Worm (Caenorhabditis elegans) whole organism, mixed stage, embryonic: ENCODE results near the gene oops-1.

Experiments used
- bed-3 ChIP-seq: fragments of 200-800 bp; sonication (Bioruptor generic); optimal IDR thresholded peaks from 3 replicates; lab custom pipeline; 2018; ENCODE audit warnings: mild to moderate bottlenecking, missing genetic modification characterization, moderate library complexity, missing compliant biosample characterization
- ceh-39 ChIP-seq: fragments of 150-350 bp; optimal IDR thresholded peaks from 2 replicates; lab custom pipeline; 2014; ENCODE audit warnings: missing biosample characterization, missing genetic modification characterization
- ceh-83 ChIP-seq: fragments of 200-800 bp; sonication (Bioruptor generic); optimal IDR thresholded peaks from 2 replicates; lab custom pipeline; 2018; ENCODE audit warnings: mild to moderate bottlenecking, missing genetic modification characterization, missing compliant biosample characterization
- ces-1 ChIP-seq: fragments of 150-350 bp; optimal IDR thresholded peaks from 2 replicates; lab custom pipeline; 2014; ENCODE audit warnings: missing biosample characterization, missing genetic modification reagents, missing genetic modification characterization
- ham-2 ChIP-seq: fragments of 200-800 bp; sonication (Bioruptor generic); optimal IDR thresholded peaks from 2 replicates; lab custom pipeline; 2018; ENCODE audit warnings: mild to moderate bottlenecking, missing genetic modification characterization, missing compliant biosample characterization
- hlh-1 ChIP-seq: fragments of 150-350 bp; optimal IDR thresholded peaks from 2 replicates; lab custom pipeline; 2014; ENCODE audit warnings: missing biosample characterization, missing genetic modification reagents, missing genetic modification characterization
- lin-13 ChIP-seq: fragments of 150-350 bp; optimal IDR thresholded peaks from 2 replicates; lab custom pipeline; 2014; ENCODE audit warnings: missing biosample characterization, missing genetic modification characterization
- lin-32 ChIP-seq: fragments of 200-800 bp; sonication (Bioruptor generic); optimal IDR thresholded peaks from 2 replicates; lab custom pipeline; 2018; ENCODE audit warnings: mild to moderate bottlenecking, missing genetic modification characterization, missing compliant biosample characterization
- mab-5 ChIP-seq: fragments of 150-350 bp; optimal IDR thresholded peaks from 2 replicates; lab custom pipeline; 2014; ENCODE audit warnings: missing biosample characterization, missing genetic modification characterization
- mls-2 ChIP-seq: sonication (generic microtip); optimal IDR thresholded peaks from 2 replicates; lab custom pipeline; 2016; ENCODE audit warnings: mild to moderate bottlenecking, missing genetic modification characterization, moderate library complexity, missing compliant biosample characterization
- nhr-12 ChIP-seq: fragments of 150-350 bp; optimal IDR thresholded peaks from 2 replicates; lab custom pipeline; 2014; ENCODE audit warnings: missing biosample characterization, missing genetic modification characterization
- nhr-2 ChIP-seq: fragments of 150-350 bp; optimal IDR thresholded peaks from 2 replicates; lab custom pipeline; 2014; ENCODE audit warnings: missing biosample characterization, missing genetic modification characterization
- nhr-237 ChIP-seq: fragments of 150-350 bp; optimal IDR thresholded peaks from 2 replicates; lab custom pipeline; 2014; ENCODE audit warnings: missing biosample characterization, missing genetic modification characterization
- nhr-76 ChIP-seq: sonication (generic microtip); optimal IDR thresholded peaks from 2 replicates; lab custom pipeline; 2017; ENCODE audit warnings: missing biosample characterization, missing genetic modification characterization
- pha-4 ChIP-seq: fragments of 150-350 bp; optimal IDR thresholded peaks from 2 replicates; lab custom pipeline; 2018; ENCODE audit warnings: missing biosample characterization, missing genetic modification reagents, missing genetic modification characterization
- tbx-8 ChIP-seq: fragments of 200-800 bp; sonication (Bioruptor generic); optimal IDR thresholded peaks from 2 replicates; lab custom pipeline; 2018; ENCODE audit warnings: mild to moderate bottlenecking, missing genetic modification characterization, moderate library complexity, missing compliant biosample characterization
- unc-120 ChIP-seq: sonication (generic microtip); optimal IDR thresholded peaks from 2 replicates; lab custom pipeline; 2017; ENCODE audit warnings: missing genetic modification characterization, missing compliant biosample characterization; ENCODE audit not compliant: poor library complexity, severe bottlenecking
- unc-39 ChIP-seq: fragments of 150-350 bp; optimal IDR thresholded peaks from 2 replicates; lab custom pipeline; 2014; ENCODE audit warnings: missing biosample characterization, missing genetic modification characterization
- unc-62 ChIP-seq: fragments of 150-350 bp; optimal IDR thresholded peaks from 2 replicates; lab custom pipeline; 2014; ENCODE audit warnings: missing biosample characterization, missing genetic modification reagents, missing genetic modification characterization
- ztf-11 ChIP-seq: fragments of 150-350 bp; optimal IDR thresholded peaks from 2 replicates; lab custom pipeline; 2014; ENCODE audit warnings: missing biosample characterization, missing genetic modification characterization

The oops-1 gene

ce11 chrIV:5765652-5766051, 48.3 kb downstream of the oops-1 start:
- no peak for TF ChIP-seq ceh-83
- TF ChIP-seq lin-13 (tag; lab: Kevin White, UChicago) = no peak
- no peak for TF ChIP-seq ztf-11

ce11 chrIV:5764392-5764791, 49.5 kb downstream of the oops-1 start:
- no peak for TF ChIP-seq lin-32 (GFP tag; lab: Kevin White, UChicago)
- TF ChIP-seq bed-3 (GFP tag; lab: Kevin White, UChicago) = no peak
- no peak for TF ChIP-seq ceh-83
- TF ChIP-seq nhr-237 (tag; lab: Kevin White, UChicago) = no peak
- TF ChIP-seq mls-2 (tag; lab: Kevin White, UChicago) = no peak
- TF ChIP-seq nhr-2 (tag; lab: Kevin White, UChicago) = no peak
- TF ChIP-seq unc-39 (tag; lab: Kevin White, UChicago) = no peak
- no peak for TF ChIP-seq ham-2 (GFP tag; lab: Kevin White, UChicago)
- no peak for TF ChIP-seq unc-62 (GFP tag; lab: Kevin White, UChicago)
- TF ChIP-seq nhr-76 = no peak
- no peak for TF ChIP-seq ces-1 (GFP tag; lab: Kevin White, UChicago)
- TF ChIP-seq ceh-39 (tag; lab: Kevin White, UChicago) = no peak
- no peak for TF ChIP-seq lin-13 (tag; lab: Kevin White, UChicago)
- no peak for TF ChIP-seq pha-4 (tag; lab: Kevin White, UChicago)

- TF ChIP-seq mab-5 (tag; lab: Kevin White, UChicago) (no peak), ceh-39 (tag; lab: Kevin White, UChicago) (no peak), hlh-1 (no peak), tbx-8 (GFP tag; lab: Kevin White, UChicago) (no peak), nhr-12 (tag; lab: Kevin White, UChicago) (no peak), lin-32 (GFP tag; lab: Kevin White, UChicago) (no peak), unc-120 (tag; lab: Kevin White, UChicago) (no peak)
Measured at ce11 chrIV:5762770-5763169, 51.2 kb downstream of the oops-1 start.
